Worm (Caenorhabditis elegans) whole organism, L4 larva: Measurements from ENCODE around the gene Y7A9D.1.

ENCODE experiments used
- F44E2.7 ChIP-seq: fragments of 200-800 bp; sonication (Bioruptor generic); IDR thresholded peaks from 2 replicates; pipeline ENCODE4 v2.1.2; 2022; ENCODE audit warnings: missing genetic modification characterization, missing compliant biosample characterization
- F49E8.2 ChIP-seq: sonication (generic microtip); optimal IDR thresholded peaks from 2 replicates; lab custom pipeline; 2016; ENCODE audit warnings: missing compliant biosample characterization, mild to moderate bottlenecking, missing genetic modification characterization, borderline replicate concordance
- T26A8.4 ChIP-seq: fragments of 200-800 bp; sonication (Bioruptor generic); IDR thresholded peaks from 2 replicates; pipeline ENCODE4 v1.3.6; 2022; ENCODE audit warnings: missing genetic modification characterization, missing compliant biosample characterization
- Y48G9A.11 ChIP-seq: fragments of 200-800 bp; sonication (Bioruptor generic); IDR thresholded peaks from 2 replicates; pipeline ENCODE4 v1.3.6; 2022; ENCODE audit warnings: missing genetic modification reagents, missing genetic modification characterization, missing compliant biosample characterization
- ZK337.2 ChIP-seq: fragments of 200-800 bp; sonication (Bioruptor generic); IDR thresholded peaks from 2 replicates; pipeline ENCODE4 v1.3.6; 2022; ENCODE audit warnings: missing genetic modification reagents, missing genetic modification characterization, missing compliant biosample characterization
- aha-1 ChIP-seq: fragments of 150-350 bp; peaks from one replicate; lab custom pipeline; 2014; ENCODE audit warnings: missing biosample characterization, missing genetic modification characterization
- ama-1 ChIP-seq: fragments of 150-350 bp; optimal IDR thresholded peaks from 2 replicates; lab custom pipeline; 2014; ENCODE audit warnings: inconsistent platforms, mixed read lengths
- ceh-32 ChIP-seq: sonication (generic microtip); optimal IDR thresholded peaks from 2 replicates; lab custom pipeline; 2016; ENCODE audit warnings: mild to moderate bottlenecking, missing genetic modification characterization, missing compliant biosample characterization; ENCODE audit not compliant: poor library complexity
- cey-2 ChIP-seq: sonication (generic microtip); optimal IDR thresholded peaks from 3 replicates; lab custom pipeline; 2017; ENCODE audit warnings: missing genetic modification characterization, mild to moderate bottlenecking, missing compliant biosample characterization, antibody characterized with exemption, borderline replicate concordance; ENCODE audit not compliant: insufficient read depth
- daf-16 ChIP-seq, 3 experiments: sonication (generic microtip); optimal IDR thresholded peaks; 2 replicates each; lab custom pipeline; 2016 to 2017; ENCODE audit warnings: missing genetic modification characterization in 3 of 3, missing genetic modification reagents in 3 of 3, mild to moderate bottlenecking in 2 of 3, missing compliant biosample characterization in 2 of 3, missing biosample characterization in 1 of 3, moderate library complexity in 1 of 3
- dmd-9 ChIP-seq: fragments of 200-800 bp; sonication (Bioruptor generic); IDR thresholded peaks from 2 replicates; pipeline ENCODE4 v1.3.6; 2022; ENCODE audit warnings: missing genetic modification reagents, missing genetic modification characterization, missing compliant biosample characterization
- duxl-1 ChIP-seq: sonication (generic microtip); optimal IDR thresholded peaks from 2 replicates; lab custom pipeline; 2016; ENCODE audit warnings: mild to moderate bottlenecking, missing genetic modification characterization, moderate library complexity, missing compliant biosample characterization; ENCODE audit not compliant: poor library complexity
- dve-1 ChIP-seq: sonication (generic microtip); optimal IDR thresholded peaks from 2 replicates; lab custom pipeline; 2017; ENCODE audit warnings: antibody characterized with exemption, mild to moderate bottlenecking, missing genetic modification characterization, missing compliant biosample characterization; ENCODE audit not compliant: insufficient read depth
- gei-8 ChIP-seq: fragments of 200-800 bp; sonication (Bioruptor generic); optimal IDR thresholded peaks from 2 replicates; lab custom pipeline; 2018; ENCODE audit warnings: mild to moderate bottlenecking, missing genetic modification characterization, missing compliant biosample characterization
- jun-1 ChIP-seq: fragments of 150-350 bp; optimal IDR thresholded peaks from 2 replicates; lab custom pipeline; 2014; ENCODE audit warnings: missing biosample characterization, missing genetic modification reagents, missing genetic modification characterization
- lin-13 ChIP-seq: fragments of 150-350 bp; optimal IDR thresholded peaks from 2 replicates; lab custom pipeline; 2014; ENCODE audit warnings: missing biosample characterization, missing genetic modification reagents, missing genetic modification characterization
- lin-29 ChIP-seq: fragments of 200-800 bp; sonication (Bioruptor generic); IDR thresholded peaks from 2 replicates; pipeline ENCODE4 v1.3.6; 2022; ENCODE audit warnings: missing genetic modification reagents, missing genetic modification characterization, missing compliant biosample characterization
- lin-38 ChIP-seq: fragments of 200-800 bp; sonication (Bioruptor generic); IDR thresholded peaks from 2 replicates; pipeline ENCODE4 v1.3.6; 2022; ENCODE audit warnings: missing genetic modification reagents, missing genetic modification characterization, missing compliant biosample characterization
- mep-1 ChIP-seq: fragments of 150-350 bp; sonication (generic microtip); optimal IDR thresholded peaks from 3 replicates; lab custom pipeline; 2014; ENCODE audit warnings: missing biosample characterization, missing genetic modification characterization
- nhr-237 ChIP-seq: sonication (generic microtip); optimal IDR thresholded peaks from 2 replicates; lab custom pipeline; 2017; ENCODE audit warnings: missing biosample characterization, missing genetic modification characterization
- nhr-25 ChIP-seq: sonication (generic microtip); optimal IDR thresholded peaks from 2 replicates; lab custom pipeline; 2017; ENCODE audit warnings: missing genetic modification characterization, mild to moderate bottlenecking, missing compliant biosample characterization, antibody characterized with exemption, moderate library complexity, borderline replicate concordance; ENCODE audit not compliant: insufficient read depth
- nhr-42 ChIP-seq: fragments of 200-800 bp; sonication (Bioruptor generic); IDR thresholded peaks from 2 replicates; pipeline ENCODE4 v1.3.6; 2022; ENCODE audit warnings: missing genetic modification characterization, missing compliant biosample characterization
- nhr-76 ChIP-seq: fragments of 150-350 bp; optimal IDR thresholded peaks from 2 replicates; lab custom pipeline; 2014; ENCODE audit warnings: missing biosample characterization, missing genetic modification characterization
- pqm-1 ChIP-seq: sonication (generic microtip); optimal IDR thresholded peaks from 2 replicates; lab custom pipeline; 2017; ENCODE audit warnings: missing biosample characterization, missing genetic modification characterization
- rbr-2 ChIP-seq: sonication (generic microtip); optimal IDR thresholded peaks from 2 replicates; lab custom pipeline; 2016; ENCODE audit warnings: missing genotype, missing genetic modification characterization, missing compliant biosample characterization
- sdz-12 ChIP-seq: fragments of 200-800 bp; sonication (Bioruptor generic); optimal IDR thresholded peaks from 2 replicates; lab custom pipeline; 2018; ENCODE audit warnings: mild to moderate bottlenecking, missing genetic modification characterization, missing compliant biosample characterization
- tra-1 ChIP-seq: fragments of 200-800 bp; sonication (Bioruptor generic); IDR thresholded peaks from 2 replicates; pipeline ENCODE4 v1.3.6; 2022; ENCODE audit warnings: missing genetic modification reagents, missing genetic modification characterization, missing compliant biosample characterization
- unc-39 ChIP-seq: sonication (generic microtip); optimal IDR thresholded peaks from 2 replicates; lab custom pipeline; 2017; ENCODE audit warnings: missing biosample characterization, missing genetic modification characterization
- unc-62 ChIP-seq, 3 experiments: fragments of 150-350 bp in 1 of 3; sonication (generic microtip); optimal IDR thresholded peaks in 2 of 3; peaks in 1 of 3; 1 replicate in 1 of 3; 2 replicates in 2 of 3; lab custom pipeline; 2014 to 2017; ENCODE audit warnings: missing biosample characterization in 3 of 3, missing genetic modification characterization in 3 of 3, missing genetic modification reagents in 3 of 3, missing genotype in 1 of 3
- zag-1 ChIP-seq: fragments of 150-350 bp; optimal IDR thresholded peaks from 2 replicates; lab custom pipeline; 2014; ENCODE audit warnings: missing biosample characterization, missing genetic modification characterization
- zfp-2 ChIP-seq: sonication (generic microtip); optimal IDR thresholded peaks from 2 replicates; lab custom pipeline; 2016; ENCODE audit warnings: mild to moderate bottlenecking, missing genetic modification characterization, missing compliant biosample characterization
- zfp-3 ChIP-seq: fragments of 200-800 bp; sonication (Bioruptor generic); conservative IDR thresholded peaks from 2 replicates; pipeline ENCODE4 v1.3.6; 2022; ENCODE audit warnings: missing genetic modification reagents, missing genetic modification characterization, missing compliant biosample characterization
- zip-2 ChIP-seq: fragments of 150-350 bp; optimal IDR thresholded peaks from 2 replicates; lab custom pipeline; 2014; ENCODE audit warnings: missing biosample characterization, missing genetic modification characterization

Gene Y7A9D.1

DNA sequence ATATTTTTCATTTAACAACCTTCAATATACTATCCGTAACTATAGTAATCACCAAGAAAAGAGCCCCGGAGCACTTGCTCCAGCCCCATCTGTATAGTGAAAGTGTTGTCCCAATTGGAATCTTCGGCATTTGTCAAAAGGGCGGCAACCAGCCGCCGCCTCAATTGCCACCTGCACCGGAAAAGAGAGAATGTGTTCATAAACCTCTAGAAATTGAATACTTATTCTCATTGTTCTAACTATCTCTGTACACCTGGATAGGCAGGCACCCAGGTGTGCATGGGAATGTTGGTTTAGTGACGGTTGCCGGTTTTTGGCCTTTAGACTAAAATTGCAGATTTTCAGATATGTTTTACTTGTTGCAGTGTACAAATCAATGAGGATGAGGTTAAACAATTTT lies 4.1 kb downstream of the Y7A9D.1 start:
- TF ChIP-seq unc-62 (GFP tag; optimal IDR thresholded peaks at IDR 0.05 in 1 of 2; lab: Kevin White, UChicago) = no peak
- no peak for TF ChIP-seq unc-62 (tag; optimal IDR thresholded peaks at IDR 0.05; lab: Kevin White, UChicago)
- peak; percentile 81 for TF ChIP-seq aha-1 (tag; lab: Kevin White, UChicago)
- no peak for TF ChIP-seq lin-38 (GFP tag; lab: Robert Waterston, UW)
- TF ChIP-seq nhr-42 (GFP tag; lab: Robert Waterston, UW) = no peak
- TF ChIP-seq rbr-2 (tag; lab: Kevin White, UChicago) = no peak
- no peak for TF ChIP-seq zag-1
- TF ChIP-seq zip-2 = no peak

DNA sequence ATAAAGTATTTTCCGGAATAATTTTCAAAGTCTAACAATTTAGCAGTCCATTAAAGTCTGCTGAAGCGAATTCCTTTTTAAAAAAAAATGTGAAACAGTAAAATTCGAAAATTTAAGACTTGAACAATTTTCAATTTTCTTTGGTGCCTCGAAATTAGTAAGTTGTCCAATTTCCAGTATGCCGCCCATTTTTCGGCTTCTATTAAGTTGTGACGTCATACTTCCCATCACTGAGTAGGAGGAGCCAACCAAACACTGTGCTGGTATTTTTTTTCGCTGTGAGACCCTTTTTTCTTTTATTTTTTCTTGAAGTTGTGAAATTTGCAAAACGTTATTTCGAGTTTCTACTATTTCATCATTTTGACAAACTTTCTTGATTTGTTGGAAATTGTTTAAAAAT lies 11.4 kb downstream of the Y7A9D.1 start:
- TF ChIP-seq pqm-1 (tag; lab: Kevin White, UChicago) = no peak
- no peak for TF ChIP-seq zfp-2 (tag; lab: Kevin White, UChicago)
- no peak for TF ChIP-seq jun-1 (tag; lab: Kevin White, UChicago)
- no peak for TF ChIP-seq zfp-3 (GFP tag; lab: Robert Waterston, UW)
- TF ChIP-seq F49E8.2 = no peak

DNA sequence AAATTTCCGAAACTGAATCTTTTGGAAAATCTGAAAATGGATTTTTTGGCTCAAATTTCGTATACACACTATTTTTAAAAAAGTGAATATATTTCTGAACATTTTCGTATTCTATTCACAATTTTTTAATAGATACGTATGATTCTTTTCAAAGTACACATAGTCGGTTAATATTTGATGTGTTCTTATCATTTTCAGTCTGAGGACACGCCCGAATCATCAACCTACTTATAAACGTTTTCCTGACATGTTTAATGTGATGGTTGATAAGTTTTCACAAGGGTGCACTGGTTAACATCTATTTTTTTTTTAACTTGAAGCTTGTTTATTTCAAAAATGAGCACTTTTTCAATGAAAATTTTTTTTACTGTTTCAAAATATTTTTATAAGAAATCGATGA lies 17.4 kb downstream of the Y7A9D.1 start:
- TF ChIP-seq aha-1 (tag; lab: Kevin White, UChicago) = peak; percentile 56
- TF ChIP-seq lin-13 = no peak
- TF ChIP-seq sdz-12 (GFP tag; lab: Kevin White, UChicago) = no peak
- peak; percentile 49 for TF ChIP-seq dve-1
- TF ChIP-seq F44E2.7 (GFP tag; lab: Robert Waterston, UW) = no peak
- peak; percentile 1 for TF ChIP-seq pqm-1 (tag; lab: Kevin White, UChicago)
- TF ChIP-seq gei-8 (GFP tag; lab: Kevin White, UChicago) = no peak
- TF ChIP-seq daf-16 (GFP tag; optimal IDR thresholded peaks at IDR 0.05; lab: Kevin White, UChicago) = no peak
- peak; percentile 70 for TF ChIP-seq daf-16 (tag; optimal IDR thresholded peaks at IDR 0.05; lab: Kevin White, UChicago)
- no peak for TF ChIP-seq unc-62 (GFP tag; optimal IDR thresholded peaks at IDR 0.05 in 1 of 2; lab: Kevin White, UChicago)
- no peak for TF ChIP-seq unc-62 (tag; optimal IDR thresholded peaks at IDR 0.05; lab: Kevin White, UChicago)
- TF ChIP-seq mep-1 (tag; lab: Kevin White, UChicago) = no peak
- TF ChIP-seq lin-29 (GFP tag; lab: Robert Waterston, UW) = no peak
- no peak for TF ChIP-seq zfp-3 (GFP tag; lab: Robert Waterston, UW)
- no peak for TF ChIP-seq cey-2
- no peak for TF ChIP-seq unc-39 (tag; lab: Kevin White, UChicago)
- TF ChIP-seq ZK337.2 (GFP tag; lab: Robert Waterston, UW) = no peak
- TF ChIP-seq, all 104 proteins: peak for 4

- no peak for TF ChIP-seq nhr-237
- TF ChIP-seq T26A8.4 (GFP tag; lab: Robert Waterston, UW) = no peak
- TF ChIP-seq zfp-3 (GFP tag; lab: Robert Waterston, UW) = no peak
- TF ChIP-seq nhr-25 (tag; lab: Kevin White, UChicago) = no peak
- no peak for TF ChIP-seq mep-1 (tag; lab: Kevin White, UChicago)
- no peak for TF ChIP-seq nhr-76 (tag; lab: Kevin White, UChicago)
Measured at ce11 chrIV:16350690-16351089, 31.3 kb downstream of the Y7A9D.1 start, which contains the start of gene C35D6.4. TSS of gene C35D6.4 (plus strand) at chrIV:16350990.

DNA sequence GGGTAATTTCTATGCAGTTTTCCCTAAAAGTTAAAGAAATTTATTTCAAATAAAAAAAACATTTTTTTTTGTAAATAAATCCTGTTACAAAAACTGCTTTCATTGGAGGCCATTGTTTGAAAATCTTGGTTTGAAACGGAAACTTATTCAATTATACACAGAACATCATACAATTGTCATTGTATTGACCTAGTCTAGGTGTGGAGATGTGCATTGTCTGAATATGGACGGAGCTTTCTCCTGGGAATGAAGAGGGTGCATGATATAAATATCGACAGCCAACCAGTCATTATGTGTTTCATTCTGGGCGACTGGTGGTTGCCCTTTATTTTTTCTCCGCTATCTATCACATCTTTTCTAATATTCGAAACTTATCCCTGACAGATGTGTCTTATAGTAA lies 35.5 kb downstream of the Y7A9D.1 start, which contains the start of gene C35D6.3:
Gene C35D6.3 (plus strand): TSS at position 301 of the 400 bp plus-strand sequence.
- TF ChIP-seq aha-1 (tag; lab: Kevin White, UChicago) (peak; percentile 31), zip-2 (no peak)

- TF ChIP-seq dmd-9 (GFP tag; lab: Robert Waterston, UW) = no peak
- no peak for TF ChIP-seq dve-1
- TF ChIP-seq tra-1 (GFP tag; lab: Robert Waterston, UW) = no peak
- TF ChIP-seq aha-1 (tag; lab: Kevin White, UChicago) = no peak
- TF ChIP-seq duxl-1 (tag; lab: Kevin White, UChicago) = no peak
- TF ChIP-seq unc-39 (tag; lab: Kevin White, UChicago) = no peak
- no peak for TF ChIP-seq Y48G9A.11 (GFP tag; lab: Robert Waterston, UW)
- no peak for TF ChIP-seq ceh-32 (tag; lab: Kevin White, UChicago)
- TF ChIP-seq ama-1 = no peak
Measured at ce11 chrIV:16336721-16337120, 45.3 kb downstream of the Y7A9D.1 start, which contains the start of gene C35D6.13. TSS of gene C35D6.13 (plus strand) at chrIV:16337021.
